Fruit fly (Drosophila melanogaster) S2 (cell line): Measurements from ENCODE around the gene tio.

Source experiments
- CG8478 ChIP-seq: fragments of >200 bp; optimal IDR thresholded peaks from 2 replicates; lab custom pipeline; 2018
- CTCF ChIP-seq, 2 experiments: fragments of >200 bp; optimal IDR thresholded peaks; 2 replicates each; lab custom pipeline; 2018

DNA sequence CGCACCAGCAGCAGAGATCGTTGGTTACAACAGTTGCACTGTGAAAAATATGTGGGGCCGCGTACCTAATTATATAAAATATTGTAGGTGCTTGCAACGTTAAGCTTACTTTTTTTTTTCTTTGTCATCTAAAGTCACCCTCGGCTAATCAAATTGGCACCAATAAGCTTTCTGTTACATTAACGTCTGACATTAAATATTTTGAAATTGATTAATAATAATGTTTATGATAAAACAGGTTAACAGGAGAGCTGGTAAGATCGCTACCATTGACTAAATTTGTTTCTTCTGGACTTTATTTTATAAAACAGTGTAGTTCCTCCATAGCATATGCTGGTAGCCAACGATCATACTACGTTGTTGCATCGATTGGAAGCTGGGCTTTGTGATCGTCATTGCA is 25.6 kb upstream of the tio start:
- TF ChIP-seq CG8478 (lab: Kevin White, UChicago) (no peak), CTCF (optimal IDR thresholded peaks at IDR 0.05; lab: Kevin White, UChicago) (no peak)
